Fruit fly (Drosophila melanogaster): ENCODE results near the gene CG9609.
A peak's percentile ranks its signal among the peaks of the same experiment; 100 is the strongest.

The CG9609 gene

dm6 chrX:16833097-16833496, 46.3 kb upstream of the CG9609 start (continued):
- peak; percentile 88 for TF ChIP-seq dmrt99B (tag; optimal IDR thresholded peaks at IDR 0.05)
- TF ChIP-seq CG6254 (GFP tag; optimal IDR thresholded peaks at IDR 0.05), result peak; percentile 77
- no peak for TF ChIP-seq lbe (GFP tag; optimal IDR thresholded peaks at IDR 0.05)
- TF ChIP-seq CG15601 (tag; optimal IDR thresholded peaks at IDR 0.05), result peak; percentile 83
- TF ChIP-seq CG4854 (GFP tag; optimal IDR thresholded peaks at IDR 0.05), result peak; percentile 42
- TF ChIP-seq CG10462 (GFP tag; optimal IDR thresholded peaks at IDR 0.05), result peak; percentile 44
- peak; percentile 87 for TF ChIP-seq vvl (GFP tag; IDR thresholded peaks at IDR 0.05)
- TF ChIP-seq row (GFP tag; IDR thresholded peaks at IDR 0.05), result peak; percentile 78
- TF ChIP-seq CG42726 (GFP tag; IDR thresholded peaks at IDR 0.05; ENCODE audit: partially characterized antibody), result no peak
- TF ChIP-seq Dip2 (GFP tag; IDR thresholded peaks at IDR 0.05), result no peak
- TF ChIP-seq ac (GFP tag; optimal IDR thresholded peaks at IDR 0.05), result no peak
- peak; percentile 58; the same call in 1 of the 3 replicates for TF ChIP-seq CG2889 (GFP tag; IDR thresholded peaks at IDR 0.05)
- TF ChIP-seq CG13296 (GFP tag; optimal IDR thresholded peaks at IDR 0.05), result peak; percentile 36
- no peak for TF ChIP-seq CG7963 (GFP tag; IDR thresholded peaks at IDR 0.05; ENCODE audit: partially characterized antibody)
- peak; percentile 75 for TF ChIP-seq CG4820 (GFP tag; optimal IDR thresholded peaks at IDR 0.05)
- TF ChIP-seq YL-1 (GFP tag; optimal IDR thresholded peaks at IDR 0.05), result no peak
- TF ChIP-seq CG13894 (tag; optimal IDR thresholded peaks at IDR 0.05), result no peak
- TF ChIP-seq CG5180 (GFP tag; optimal IDR thresholded peaks at IDR 0.05), result peak; percentile 60
- TF ChIP-seq CG3065 (GFP tag; optimal IDR thresholded peaks at IDR 0.05), result peak; percentile 9
- TF ChIP-seq hbn (GFP tag; IDR thresholded peaks at IDR 0.05; ENCODE audit: partially characterized antibody), result no peak
- peak; percentile 39 for TF ChIP-seq eyg (GFP tag; optimal IDR thresholded peaks at IDR 0.05)
- no peak for TF ChIP-seq br (optimal IDR thresholded peaks at IDR 0.05)
- TF ChIP-seq CG12104 (GFP tag; optimal IDR thresholded peaks at IDR 0.05), result peak; percentile 30
- TF ChIP-seq CG32532 (GFP tag; IDR thresholded peaks at IDR 0.05), result peak; percentile 61
- peak; percentile 19 for TF ChIP-seq D19B (GFP tag; optimal IDR thresholded peaks at IDR 0.05)
- peak; percentile 66 for TF ChIP-seq CG14050 (GFP tag; IDR thresholded peaks at IDR 0.05)
- TF ChIP-seq knrl (GFP tag; IDR thresholded peaks at IDR 0.05; ENCODE audit: partially characterized antibody), result no peak
- TF ChIP-seq Bgb (GFP tag; IDR thresholded peaks at IDR 0.05; ENCODE audit: partially characterized antibody), result no peak
- no peak for TF ChIP-seq CG15073 (GFP tag; optimal IDR thresholded peaks at IDR 0.05)
- no peak for TF ChIP-seq CG2129 (GFP tag; IDR thresholded peaks at IDR 0.05; ENCODE audit: partially characterized antibody)
- TF ChIP-seq CG11247 (GFP tag; IDR thresholded peaks at IDR 0.05), result peak; percentile 75
- no peak for TF ChIP-seq rib (GFP tag; IDR thresholded peaks at IDR 0.05)
- TF ChIP-seq ind (GFP tag; optimal IDR thresholded peaks at IDR 0.05), result peak; percentile 73
- peak; percentile 57 for TF ChIP-seq Six4 (GFP tag; optimal IDR thresholded peaks at IDR 0.05)
- peak; percentile 34; the same call in 1 of the 2 replicates for TF ChIP-seq CG8765 (GFP tag; IDR thresholded peaks at IDR 0.05)
- no peak for TF ChIP-seq ssp (GFP tag; IDR thresholded peaks at IDR 0.05)
- TF ChIP-seq fd64A (GFP tag; optimal IDR thresholded peaks at IDR 0.05), result peak; percentile 57
- TF ChIP-seq sna (GFP tag; IDR thresholded peaks at IDR 0.05; ENCODE audit: partially characterized antibody), result no peak
- no peak for TF ChIP-seq CG3995 (GFP tag; optimal IDR thresholded peaks at IDR 0.05)
- TF ChIP-seq org-1 (GFP tag; optimal IDR thresholded peaks at IDR 0.05), result peak; percentile 66
- no peak for TF ChIP-seq CG9876 (GFP tag; optimal IDR thresholded peaks at IDR 0.05)
- peak; percentile 39 for TF ChIP-seq CG17802 (tag; optimal IDR thresholded peaks at IDR 0.05)
- TF ChIP-seq Med (GFP tag), result peak; percentile 90
- TF ChIP-seq caup (GFP tag; optimal IDR thresholded peaks at IDR 0.05; ENCODE audit: severe bottlenecking), result peak; percentile 9
- TF ChIP-seq CG17186 (GFP tag; optimal IDR thresholded peaks at IDR 0.05), result no peak
- TF ChIP-seq Ets65A (GFP tag), result peak; percentile 80
- peak; percentile 58 for TF ChIP-seq CG4730 (GFP tag; IDR thresholded peaks at IDR 0.05)
- peak; percentile 61 for TF ChIP-seq ems (GFP tag; optimal IDR thresholded peaks at IDR 0.05)
- TF ChIP-seq CG12155 (GFP tag; optimal IDR thresholded peaks at IDR 0.05), result peak; percentile 43
- no peak for TF ChIP-seq pho (GFP tag; optimal IDR thresholded peaks at IDR 0.05)
- TF ChIP-seq vnd (GFP tag; IDR thresholded peaks at IDR 0.05; ENCODE audit: partially characterized antibody), result no peak
